Fruit fly (Drosophila melanogaster): ENCODE results near the gene CG10096.

- TF ChIP-seq CTCF (optimal IDR thresholded peaks at IDR 0.05) (no peak), CG8478 (optimal IDR thresholded peaks at IDR 0.05) (no peak)
Measured at dm6 chr3R:12445468-12445867, 49.7 kb upstream of the CG10096 start.
